Comparison of ENCODE assay signal across 1 fruit fly cellular context in genomic region chr3L:820332-820731, dm6.
TF ChIP-seq lines count a peak whose summit lies in the region.

No protein-coding gene starts in this region.

TF ChIP-seq in whole organism, embryonic, 481 proteins besides CTCF, POLR2A, EP300 and RAD21 (continued from another document):
- no peak for TF ChIP-seq sna (GFP tag; IDR thresholded peaks at IDR 0.05; lab: Robert Waterston, UW; ENCODE audit: partially characterized antibody)
- no peak for TF ChIP-seq CG10565 (GFP tag; optimal IDR thresholded peaks at IDR 0.05; lab: Kevin White, UChicago)
- TF ChIP-seq pita (GFP tag; optimal IDR thresholded peaks at IDR 0.05; lab: Kevin White, UChicago): no peak
- TF ChIP-seq CG9215 (GFP tag; IDR thresholded peaks at IDR 0.05; lab: Robert Waterston, UW): peak; percentile 53
- TF ChIP-seq bsh (GFP tag; optimal IDR thresholded peaks at IDR 0.05; lab: Kevin White, UChicago): peak; percentile 68 to 80
- TF ChIP-seq Lpt (GFP tag; optimal IDR thresholded peaks at IDR 0.05; lab: Kevin White, UChicago): no peak
- TF ChIP-seq cad (GFP tag; optimal IDR thresholded peaks at IDR 0.05; lab: Kevin White, UChicago): no peak
- peak; percentile 65 for TF ChIP-seq ind (GFP tag; optimal IDR thresholded peaks at IDR 0.05; lab: Kevin White, UChicago)
- peak; percentile 43 for TF ChIP-seq CG4328 (GFP tag; optimal IDR thresholded peaks at IDR 0.05; lab: Kevin White, UChicago)
- TF ChIP-seq nau (GFP tag; optimal IDR thresholded peaks at IDR 0.05; lab: Kevin White, UChicago): peak; percentile 5
- TF ChIP-seq twi (tag; optimal IDR thresholded peaks at IDR 0.05; lab: Kevin White, UChicago): peak; percentile 18
- TF ChIP-seq Vsx1 (GFP tag; optimal IDR thresholded peaks at IDR 0.05; lab: Kevin White, UChicago): peak; percentile 13
- peak; percentile 63 for TF ChIP-seq CG4730 (GFP tag; IDR thresholded peaks at IDR 0.05; lab: Robert Waterston, UW)
- peak; percentile 66 for TF ChIP-seq CG6813 (GFP tag; optimal IDR thresholded peaks at IDR 0.05; lab: Kevin White, UChicago)
- peak; percentile 80 for TF ChIP-seq lmd (GFP tag; IDR thresholded peaks at IDR 0.05; lab: Robert Waterston, UW)
- TF ChIP-seq fd102C (GFP tag; optimal IDR thresholded peaks at IDR 0.05; lab: Kevin White, UChicago): no peak
- TF ChIP-seq nerfin-1 (tag; optimal IDR thresholded peaks at IDR 0.05; lab: Kevin White, UChicago): peak; percentile 58
- peak; percentile 68 for TF ChIP-seq slbo (GFP tag; IDR thresholded peaks at IDR 0.05; lab: Robert Waterston, UW)
- TF ChIP-seq YL-1 (GFP tag; optimal IDR thresholded peaks at IDR 0.05; lab: Kevin White, UChicago): no peak
- TF ChIP-seq Deaf1 (tag; optimal IDR thresholded peaks at IDR 0.05; lab: Kevin White, UChicago): peak; percentile 42
- peak; percentile 79 for TF ChIP-seq Oli (tag; optimal IDR thresholded peaks at IDR 0.05; lab: Kevin White, UChicago)
- TF ChIP-seq CG9797 (GFP tag; optimal IDR thresholded peaks at IDR 0.05; lab: Kevin White, UChicago): no peak
- TF ChIP-seq CG32767 (GFP tag; IDR thresholded peaks at IDR 0.05; lab: Robert Waterston, UW): peak; percentile 71
- no peak for TF ChIP-seq CG33557 (GFP tag; optimal IDR thresholded peaks at IDR 0.05; lab: Kevin White, UChicago)
- TF ChIP-seq org-1 (GFP tag; optimal IDR thresholded peaks at IDR 0.05; lab: Kevin White, UChicago): peak; percentile 15
- TF ChIP-seq CG17385 (GFP tag; optimal IDR thresholded peaks at IDR 0.05; lab: Kevin White, UChicago): peak; percentile 69
- peak; percentile 54 for TF ChIP-seq cato (GFP tag; optimal IDR thresholded peaks at IDR 0.05; lab: Kevin White, UChicago; ENCODE audit: borderline replicate concordance)
- peak; percentile 55 for TF ChIP-seq CG6683 (GFP tag; optimal IDR thresholded peaks at IDR 0.05; lab: Kevin White, UChicago)
- TF ChIP-seq NC2α (GFP tag; optimal IDR thresholded peaks at IDR 0.05; lab: Kevin White, UChicago): no peak
- TF ChIP-seq CG34422 (GFP tag; IDR thresholded peaks at IDR 0.05; lab: Robert Waterston, UW): peak; percentile 84
